Fruit fly (Drosophila melanogaster): Measurements from ENCODE around the gene eIF4E7.
A peak's percentile ranks its signal among the peaks of the same experiment; 100 is the strongest.

- TF ChIP-seq CG15336 (GFP tag; IDR thresholded peaks at IDR 0.05) (no peak), cyc (GFP tag; optimal IDR thresholded peaks at IDR 0.05) (peak; percentile 49), Gug (GFP tag; IDR thresholded peaks at IDR 0.05) (no peak), fd85E (GFP tag; optimal IDR thresholded peaks at IDR 0.05) (no peak), CG4318 (GFP tag; optimal IDR thresholded peaks at IDR 0.05) (no peak), eg (GFP tag; IDR thresholded peaks at IDR 0.05) (no peak), net (GFP tag; optimal IDR thresholded peaks at IDR 0.05) (peak; percentile 35), CG34406 (GFP tag; optimal IDR thresholded peaks at IDR 0.05) (peak; percentile 53), CG8119 (GFP tag; IDR thresholded peaks at IDR 0.05) (0 out of 3 replicates have a peak, but pooled peaks have one; percentile 27), CG6854 (GFP tag; optimal IDR thresholded peaks at IDR 0.05) (peak; percentile 30), Hr4 (GFP tag; optimal IDR thresholded peaks at IDR 0.05) (peak; percentile 26), CG9139 (GFP tag; optimal IDR thresholded peaks at IDR 0.05) (peak; percentile 19)
Observed at dm6 chrX:1171018-1171417, 8.8 kb upstream of the eIF4E7 start.
